Worm (Caenorhabditis elegans) whole organism, mixed stage, embryonic: ENCODE results near the gene F49E8.6.

Experiments
- elt-1 ChIP-seq: sonication (generic microtip); optimal IDR thresholded peaks from 2 replicates; lab custom pipeline; 2017; ENCODE audit warnings: missing genetic modification characterization, mild to moderate bottlenecking, missing compliant biosample characterization, antibody characterized with exemption, moderate library complexity, borderline replicate concordance; ENCODE audit not compliant: insufficient read depth
- nhr-12 ChIP-seq: fragments of 150-350 bp; optimal IDR thresholded peaks from 2 replicates; lab custom pipeline; 2014; ENCODE audit warnings: missing biosample characterization, missing genetic modification characterization
- ztf-11 ChIP-seq: fragments of 150-350 bp; optimal IDR thresholded peaks from 2 replicates; lab custom pipeline; 2014; ENCODE audit warnings: missing biosample characterization, missing genetic modification characterization

ce11 chrIV:7578281-7578680, 23.8 kb upstream of the F49E8.6 start, which contains the start of gene F32E10.5:
- no peak for TF ChIP-seq ztf-11 (tag; lab: Kevin White, UChicago)
- no peak for TF ChIP-seq elt-1 (tag; lab: Kevin White, UChicago)
- TF ChIP-seq nhr-12 (tag; lab: Kevin White, UChicago) = no peak
